Worm (Caenorhabditis elegans): ENCODE data around the gene acdh-2.

Gene acdh-2

DNA sequence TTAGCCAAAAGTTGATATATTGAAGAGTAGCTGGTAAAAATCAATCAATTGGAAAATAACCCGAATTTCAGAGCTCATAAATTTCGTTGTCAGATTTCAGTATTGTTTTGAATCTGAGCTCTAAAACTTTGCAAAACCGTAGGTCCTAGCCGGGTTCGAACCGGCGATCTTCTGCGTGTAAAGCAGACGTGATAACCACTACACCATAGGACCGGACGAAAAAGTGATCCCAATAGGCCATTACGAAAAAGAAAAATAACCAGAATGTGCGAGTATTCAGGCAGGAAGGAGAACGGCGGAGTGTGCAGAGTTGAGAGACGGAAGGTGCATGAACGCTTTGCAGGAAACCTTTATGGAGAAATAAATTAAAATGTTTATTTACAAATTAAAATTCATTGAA is 29.8 kb upstream of the acdh-2 start (continued):
- TF ChIP-seq ceh-45 (GFP tag; IDR thresholded peaks at IDR 0.05): no peak
- no peak for TF ChIP-seq nhr-11 (tag; optimal IDR thresholded peaks at IDR 0.05)
- TF ChIP-seq pros-1 (tag; optimal IDR thresholded peaks at IDR 0.05): no peak
- peak; percentile 25 for TF ChIP-seq tbx-2 (tag; optimal IDR thresholded peaks at IDR 0.05)
- TF ChIP-seq sox-2 (GFP tag; IDR thresholded peaks at IDR 0.05): no peak
- TF ChIP-seq unc-3 (GFP tag; conservative IDR thresholded peaks at IDR 0.05): no peak
- TF ChIP-seq unc-3 (tag; optimal IDR thresholded peaks at IDR 0.05): no peak
- peak; percentile 43 for TF ChIP-seq dve-1 (tag; optimal IDR thresholded peaks at IDR 0.05)
- peak; percentile 21 for TF ChIP-seq ceh-34 (tag; optimal IDR thresholded peaks at IDR 0.05)
- no peak for TF ChIP-seq ceh-14 (tag; optimal IDR thresholded peaks at IDR 0.05)
- no peak for TF ChIP-seq ceh-31 (tag; optimal IDR thresholded peaks at IDR 0.05)
- peak; percentile 37 for TF ChIP-seq hlh-6 (tag; optimal IDR thresholded peaks at IDR 0.05)
- TF ChIP-seq K02D7.2 (tag; optimal IDR thresholded peaks at IDR 0.05): no peak
- no peak for TF ChIP-seq ceh-22 (tag; optimal IDR thresholded peaks at IDR 0.05)
- no peak for TF ChIP-seq dmd-4 (tag; optimal IDR thresholded peaks at IDR 0.05; ENCODE audit: borderline replicate concordance)
- TF ChIP-seq ceh-2 (tag; optimal IDR thresholded peaks at IDR 0.05): no peak
- no peak for TF ChIP-seq eyg-1 (tag; optimal IDR thresholded peaks at IDR 0.05)
- TF ChIP-seq Y22D7AL.16 (tag; optimal IDR thresholded peaks at IDR 0.05): peak; percentile 41
- TF ChIP-seq unc-42 (tag; optimal IDR thresholded peaks at IDR 0.05): no peak
- TF ChIP-seq C08G9.2 (tag; optimal IDR thresholded peaks at IDR 0.05): no peak
- TF ChIP-seq pqm-1 (tag; optimal IDR thresholded peaks at IDR 0.05): no peak
- TF ChIP-seq lim-6 (tag; optimal IDR thresholded peaks at IDR 0.05): no peak
- no peak for TF ChIP-seq K09A11.1 (tag; optimal IDR thresholded peaks at IDR 0.05; ENCODE audit: insufficient read depth)
- TF ChIP-seq sdc-2 (tag; optimal IDR thresholded peaks at IDR 0.05): no peak
- TF ChIP-seq gmeb-2 (tag; optimal IDR thresholded peaks at IDR 0.05): no peak
- no peak for TF ChIP-seq unc-86 (tag; optimal IDR thresholded peaks at IDR 0.05)
- no peak for TF ChIP-seq ceh-18 (tag; optimal IDR thresholded peaks at IDR 0.05)
- peak; percentile 36 for TF ChIP-seq che-1 (tag; optimal IDR thresholded peaks at IDR 0.05)
- no peak for TF ChIP-seq ztf-16 (tag; optimal IDR thresholded peaks at IDR 0.05)
- no peak for TF ChIP-seq ama-1 (optimal IDR thresholded peaks at IDR 0.05)
- no peak for TF ChIP-seq odd-2 (tag; optimal IDR thresholded peaks at IDR 0.05)
- TF ChIP-seq tbx-7 (tag; optimal IDR thresholded peaks at IDR 0.05): no peak
- peak; percentile 55 for TF ChIP-seq ceh-6 (GFP tag; optimal IDR thresholded peaks at IDR 0.05)
- TF ChIP-seq ceh-30 (tag; optimal IDR thresholded peaks at IDR 0.05): no peak
- no peak for TF ChIP-seq ttx-3 (tag; optimal IDR thresholded peaks at IDR 0.05)
- TF ChIP-seq pag-3 (tag; optimal IDR thresholded peaks at IDR 0.05; ENCODE audit: borderline replicate concordance): no peak
- peak; percentile 0 for TF ChIP-seq ceh-48 (tag; optimal IDR thresholded peaks at IDR 0.05)
- no peak for TF ChIP-seq pax-1 (tag; optimal IDR thresholded peaks at IDR 0.05)

DNA sequence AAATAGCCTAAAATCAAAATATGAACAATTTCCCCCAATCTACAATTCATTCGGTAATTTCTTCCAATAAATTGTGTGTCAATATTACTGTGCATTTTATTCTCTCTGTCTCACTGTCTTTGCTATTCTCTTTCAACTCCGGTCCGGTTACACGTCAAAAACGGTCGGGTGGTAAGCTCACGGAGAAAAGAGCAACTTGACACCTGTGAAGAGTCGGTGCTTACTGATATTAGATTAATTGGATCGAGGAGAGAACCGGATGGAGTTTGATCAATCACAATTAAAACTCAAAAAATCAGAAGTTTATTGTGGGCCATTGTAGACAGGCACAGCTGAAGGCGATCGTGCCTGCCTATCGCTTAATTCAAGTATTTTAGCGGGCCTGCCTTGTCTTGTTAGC is 27.6 kb upstream of the acdh-2 start:
- no peak for TF ChIP-seq madf-2 (tag; optimal IDR thresholded peaks at IDR 0.05)
- TF ChIP-seq ceh-31 (tag; optimal IDR thresholded peaks at IDR 0.05): no peak
- TF ChIP-seq Y22D7AL.16 (tag; optimal IDR thresholded peaks at IDR 0.05): no peak
- TF ChIP-seq ceh-48 (tag; optimal IDR thresholded peaks at IDR 0.05): no peak
- no peak for TF ChIP-seq K02D7.2 (tag; optimal IDR thresholded peaks at IDR 0.05)
- no peak for TF ChIP-seq che-1 (tag; optimal IDR thresholded peaks at IDR 0.05)
- no peak for TF ChIP-seq hlh-6 (tag; optimal IDR thresholded peaks at IDR 0.05)
- no peak for TF ChIP-seq zip-5 (tag; optimal IDR thresholded peaks at IDR 0.05)
- TF ChIP-seq ceh-24 (tag; optimal IDR thresholded peaks at IDR 0.05): no peak
- no peak for TF ChIP-seq ahr-1 (tag; optimal IDR thresholded peaks at IDR 0.05)
- TF ChIP-seq ceh-6 (GFP tag; optimal IDR thresholded peaks at IDR 0.05): no peak
- no peak for TF ChIP-seq unc-55 (GFP tag; optimal IDR thresholded peaks at IDR 0.05)
- TF ChIP-seq ztf-16 (tag; optimal IDR thresholded peaks at IDR 0.05): no peak
- no peak for TF ChIP-seq unc-86 (tag; optimal IDR thresholded peaks at IDR 0.05)
- no peak for TF ChIP-seq dve-1 (tag; optimal IDR thresholded peaks at IDR 0.05)
